Worm (Caenorhabditis elegans) whole organism, L1 larva: Measurements from ENCODE around the gene C03A3.9.

Experiments used
- C04F5.9 ChIP-seq: sonication (generic microtip); optimal IDR thresholded peaks from 2 replicates; lab custom pipeline; 2016; ENCODE audit warnings: missing genetic modification characterization, missing compliant biosample characterization
- F16B12.6 ChIP-seq: fragments of 150-350 bp; optimal IDR thresholded peaks from 2 replicates; lab custom pipeline; 2014; ENCODE audit warnings: missing biosample characterization, missing genetic modification characterization
- Y116A8C.19 ChIP-seq: sonication (generic microtip); optimal IDR thresholded peaks from 2 replicates; lab custom pipeline; 2016; ENCODE audit warnings: missing compliant biosample characterization, missing genetic modification characterization, borderline replicate concordance
- alr-1 ChIP-seq: fragments of 200-800 bp; sonication (Bioruptor generic); optimal IDR thresholded peaks from 2 replicates; lab custom pipeline; 2018; ENCODE audit warnings: borderline replicate concordance, mild to moderate bottlenecking, missing genetic modification characterization, missing compliant biosample characterization
- aly-2 ChIP-seq: fragments of 150-350 bp; optimal IDR thresholded peaks from 2 replicates; lab custom pipeline; 2014; ENCODE audit warnings: missing biosample characterization, missing genetic modification characterization
- ama-1 ChIP-seq: fragments of 150-350 bp; optimal IDR thresholded peaks from 2 replicates; lab custom pipeline; 2014
- blmp-1 ChIP-seq: fragments of 150-350 bp; optimal IDR thresholded peaks from 2 replicates; lab custom pipeline; 2014; ENCODE audit warnings: missing biosample characterization, missing genetic modification characterization
- ceh-63 ChIP-seq: fragments of 200-800 bp; sonication (Bioruptor generic); optimal IDR thresholded peaks from 2 replicates; lab custom pipeline; 2018; ENCODE audit warnings: mild to moderate bottlenecking, missing genetic modification characterization, missing compliant biosample characterization
- ceh-8 ChIP-seq: fragments of 200-800 bp; sonication (Bioruptor generic); optimal IDR thresholded peaks from 2 replicates; lab custom pipeline; 2018; ENCODE audit warnings: mild to moderate bottlenecking, missing genetic modification characterization, moderate library complexity, missing compliant biosample characterization
- ceh-88 ChIP-seq: fragments of 200-800 bp; sonication (Bioruptor generic); IDR thresholded peaks from 2 replicates; pipeline ENCODE4 v1.3.6; 2022; ENCODE audit warnings: missing genetic modification characterization, missing compliant biosample characterization
- ceh-90 ChIP-seq: sonication (generic microtip); optimal IDR thresholded peaks from 2 replicates; lab custom pipeline; 2016; ENCODE audit warnings: missing genetic modification characterization, missing compliant biosample characterization
- ces-1 ChIP-seq: fragments of 150-350 bp; optimal IDR thresholded peaks from 2 replicates; lab custom pipeline; 2014; ENCODE audit warnings: missing biosample characterization, missing genetic modification reagents, missing genetic modification characterization
- dsc-1 ChIP-seq: sonication (generic microtip); optimal IDR thresholded peaks from 2 replicates; lab custom pipeline; 2016; ENCODE audit warnings: mild to moderate bottlenecking, missing genetic modification characterization, missing compliant biosample characterization
- efl-3 ChIP-seq: fragments of 200-800 bp; sonication (Bioruptor generic); optimal IDR thresholded peaks from 2 replicates; lab custom pipeline; 2018; ENCODE audit warnings: mild to moderate bottlenecking, missing genetic modification characterization, missing compliant biosample characterization
- egl-13 ChIP-seq: sonication (generic microtip); optimal IDR thresholded peaks from 2 replicates; lab custom pipeline; 2016; ENCODE audit warnings: missing genotype, missing genetic modification reagents, missing genetic modification characterization, missing compliant biosample characterization
- elt-3 ChIP-seq, 6 experiments: fragments of 150-350 bp in 1 of 6; sonication (generic microtip); optimal IDR thresholded peaks; 2 replicates each; lab custom pipeline; 2017 to 2018; ENCODE audit warnings: missing biosample characterization in 6 of 6, missing genetic modification characterization in 6 of 6, inconsistent platforms in 1 of 6
- ets-5 ChIP-seq: fragments of 200-800 bp; sonication (Bioruptor generic); IDR thresholded peaks from 2 replicates; pipeline ENCODE4 v1.3.6; 2022; ENCODE audit warnings: missing genetic modification characterization, missing compliant biosample characterization
- fkh-4 ChIP-seq: sonication (generic microtip); optimal IDR thresholded peaks from 2 replicates; lab custom pipeline; 2016; ENCODE audit warnings: missing compliant biosample characterization, missing genetic modification characterization, borderline replicate concordance
- fos-1 ChIP-seq: fragments of 150-350 bp; optimal IDR thresholded peaks from 2 replicates; lab custom pipeline; 2014; ENCODE audit warnings: missing biosample characterization, missing genetic modification characterization
- grh-1 ChIP-seq: fragments of 200-800 bp; sonication (Bioruptor generic); IDR thresholded peaks from 2 replicates; pipeline ENCODE4 v1.3.6; 2022; ENCODE audit warnings: missing genetic modification reagents, missing genetic modification characterization, missing compliant biosample characterization
- isw-1 ChIP-seq: fragments of 200-800 bp; sonication (Bioruptor generic); IDR thresholded peaks from 2 replicates; pipeline ENCODE4 v1.3.6; 2022; ENCODE audit warnings: missing genetic modification characterization, missing compliant biosample characterization
- lin-14 ChIP-seq: fragments of 200-800 bp; sonication (Bioruptor generic); optimal IDR thresholded peaks from 2 replicates; lab custom pipeline; 2018; ENCODE audit warnings: mild to moderate bottlenecking, missing genetic modification characterization, moderate library complexity, missing compliant biosample characterization
- lin-15B ChIP-seq: fragments of 150-350 bp; sonication (generic microtip); optimal IDR thresholded peaks from 3 replicates; lab custom pipeline; 2014; ENCODE audit warnings: missing biosample characterization, missing genetic modification characterization
- lin-35 ChIP-seq, 2 experiments: fragments of 150-350 bp; optimal IDR thresholded peaks; 2 replicates each; lab custom pipeline; 2014; ENCODE audit warnings: missing biosample characterization in 2 of 2, missing genetic modification characterization in 2 of 2, missing genetic modification reagents in 2 of 2
- mab-9 ChIP-seq: fragments of 200-800 bp; sonication (Bioruptor generic); IDR thresholded peaks from 2 replicates; pipeline ENCODE4 v1.3.6; 2022; ENCODE audit warnings: missing genetic modification reagents, missing genetic modification characterization, missing compliant biosample characterization
- mdl-1 ChIP-seq, 2 experiments: fragments of 150-350 bp; optimal IDR thresholded peaks; 2 replicates each; lab custom pipeline; 2014 to 2017; ENCODE audit warnings: missing biosample characterization in 2 of 2, missing genetic modification characterization in 2 of 2, inconsistent platforms in 1 of 2
- mef-2 ChIP-seq: fragments of 150-350 bp; optimal IDR thresholded peaks from 2 replicates; lab custom pipeline; 2014; ENCODE audit warnings: missing biosample characterization, missing genetic modification characterization
- mep-1 ChIP-seq: fragments of 150-350 bp; optimal IDR thresholded peaks from 2 replicates; lab custom pipeline; 2014; ENCODE audit warnings: missing biosample characterization, missing genetic modification characterization
- nhr-12 ChIP-seq: sonication (generic microtip); optimal IDR thresholded peaks from 2 replicates; lab custom pipeline; 2017; ENCODE audit warnings: missing biosample characterization, missing genetic modification characterization
- nhr-19 ChIP-seq: fragments of 200-800 bp; sonication (Bioruptor generic); conservative IDR thresholded peaks from 2 replicates; pipeline ENCODE4 v1.3.6; 2022; ENCODE audit warnings: missing genetic modification characterization, missing compliant biosample characterization
- nhr-20 ChIP-seq: sonication (generic microtip); optimal IDR thresholded peaks from 2 replicates; lab custom pipeline; 2016; ENCODE audit warnings: mild to moderate bottlenecking, missing genetic modification characterization, missing compliant biosample characterization
- nhr-28 ChIP-seq: fragments of 150-350 bp; optimal IDR thresholded peaks from 2 replicates; lab custom pipeline; 2014; ENCODE audit warnings: missing biosample characterization, missing genetic modification characterization
- nhr-47 ChIP-seq: sonication (generic microtip); optimal IDR thresholded peaks from 2 replicates; lab custom pipeline; 2016; ENCODE audit warnings: mild to moderate bottlenecking, missing genetic modification characterization, moderate library complexity, missing compliant biosample characterization
- nhr-77 ChIP-seq: fragments of 150-350 bp; optimal IDR thresholded peaks from 2 replicates; lab custom pipeline; 2014; ENCODE audit warnings: missing biosample characterization, missing genetic modification characterization
- nhr-90 ChIP-seq: sonication (generic microtip); optimal IDR thresholded peaks from 2 replicates; lab custom pipeline; 2016; ENCODE audit warnings: mild to moderate bottlenecking, missing genetic modification characterization, missing compliant biosample characterization; ENCODE audit not compliant: poor library complexity
- pqm-1 ChIP-seq: sonication (generic microtip); optimal IDR thresholded peaks from 3 replicates; lab custom pipeline; 2017; ENCODE audit warnings: missing biosample characterization, missing genetic modification characterization
- rnt-1 ChIP-seq: sonication (generic microtip); optimal IDR thresholded peaks from 2 replicates; lab custom pipeline; 2016; ENCODE audit warnings: mild to moderate bottlenecking, missing genetic modification characterization, moderate library complexity, missing compliant biosample characterization
- snpc-4 ChIP-seq: fragments of 150-350 bp; optimal IDR thresholded peaks from 2 replicates; lab custom pipeline; 2014; ENCODE audit warnings: missing biosample characterization, missing genetic modification characterization
- snu-23 ChIP-seq: sonication (generic microtip); optimal IDR thresholded peaks from 2 replicates; lab custom pipeline; 2016; ENCODE audit warnings: missing genetic modification characterization, missing compliant biosample characterization
- sox-4 ChIP-seq: sonication (generic microtip); optimal IDR thresholded peaks from 2 replicates; lab custom pipeline; 2016; ENCODE audit warnings: missing genetic modification characterization, missing compliant biosample characterization
- sptf-1 ChIP-seq: fragments of 150-350 bp; optimal IDR thresholded peaks from 2 replicates; lab custom pipeline; 2014; ENCODE audit warnings: missing biosample characterization, missing genetic modification characterization
- sup-37 ChIP-seq: fragments of 200-800 bp; sonication (Bioruptor generic); optimal IDR thresholded peaks from 2 replicates; lab custom pipeline; 2018; ENCODE audit warnings: mild to moderate bottlenecking, missing genetic modification characterization, missing compliant biosample characterization
- unc-130 ChIP-seq: fragments of 150-350 bp; optimal IDR thresholded peaks from 2 replicates; lab custom pipeline; 2017; ENCODE audit warnings: missing biosample characterization, missing genetic modification characterization, inconsistent platforms
- unc-86 ChIP-seq: sonication (generic microtip); optimal IDR thresholded peaks from 2 replicates; lab custom pipeline; 2016; ENCODE audit warnings: missing genetic modification characterization, missing compliant biosample characterization
- unc-98 ChIP-seq: fragments of 200-800 bp; sonication (Bioruptor generic); IDR thresholded peaks from 2 replicates; pipeline ENCODE4 v1.3.6; 2022; ENCODE audit warnings: missing genetic modification characterization, missing compliant biosample characterization
- zag-1 ChIP-seq: fragments of 150-350 bp; optimal IDR thresholded peaks from 2 replicates; lab custom pipeline; 2014; ENCODE audit warnings: missing biosample characterization, missing genetic modification characterization
- zip-4 ChIP-seq: fragments of 200-800 bp; sonication (Bioruptor generic); optimal IDR thresholded peaks from 2 replicates; lab custom pipeline; 2018; ENCODE audit warnings: mild to moderate bottlenecking, missing genetic modification characterization, moderate library complexity, missing compliant biosample characterization
- ztf-11 ChIP-seq, 2 experiments: sonication (generic microtip); optimal IDR thresholded peaks; 2 replicates each; lab custom pipeline; 2016 to 2017; ENCODE audit warnings: missing genetic modification characterization in 2 of 2, missing biosample characterization in 1 of 2, missing compliant biosample characterization in 1 of 2
- ztf-4 ChIP-seq: fragments of 150-350 bp; optimal IDR thresholded peaks from 2 replicates; lab custom pipeline; 2014; ENCODE audit warnings: missing biosample characterization, missing genetic modification characterization

The C03A3.9 gene

DNA sequence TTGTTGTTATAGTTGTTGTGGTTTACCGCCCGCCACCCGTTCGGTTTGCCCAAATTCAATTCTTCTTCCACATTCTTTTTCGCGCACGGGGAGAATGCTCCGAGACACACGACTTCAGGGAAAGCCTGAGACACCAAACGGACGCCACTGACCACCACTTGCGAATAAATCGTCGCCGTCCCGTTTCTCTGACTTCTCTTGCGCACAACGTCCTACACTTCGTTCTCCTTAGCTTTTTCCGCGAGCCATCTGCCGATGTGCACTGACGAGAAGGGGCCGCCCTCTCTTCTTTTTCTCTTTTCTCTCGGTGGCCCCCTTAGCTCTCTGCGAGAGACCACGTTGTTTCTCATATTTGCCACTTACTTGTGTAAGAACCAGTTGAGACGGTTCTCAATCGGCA, 9.7 kb upstream of the C03A3.9 start, which contains the start of gene C03A3.1 (continued):
- no peak for TF ChIP-seq grh-1 (GFP tag; lab: Robert Waterston, UW)
- TF ChIP-seq fos-1 (tag; lab: Kevin White, UChicago) = no peak
- TF ChIP-seq mdl-1 (tag; optimal IDR thresholded peaks at IDR 0.05; lab: Kevin White, UChicago) = no peak
- no peak for TF ChIP-seq ceh-63 (GFP tag; lab: Kevin White, UChicago)
- no peak for TF ChIP-seq alr-1 (tag; lab: Kevin White, UChicago)
- TF ChIP-seq egl-13 (tag; lab: Kevin White, UChicago) = no peak
- no peak for TF ChIP-seq Y116A8C.19 (tag; lab: Kevin White, UChicago)
- no peak for TF ChIP-seq fkh-4 (tag; lab: Kevin White, UChicago)
- TF ChIP-seq nhr-47 = peak; percentile 4
- no peak for TF ChIP-seq nhr-19 (GFP tag; lab: Robert Waterston, UW)

DNA sequence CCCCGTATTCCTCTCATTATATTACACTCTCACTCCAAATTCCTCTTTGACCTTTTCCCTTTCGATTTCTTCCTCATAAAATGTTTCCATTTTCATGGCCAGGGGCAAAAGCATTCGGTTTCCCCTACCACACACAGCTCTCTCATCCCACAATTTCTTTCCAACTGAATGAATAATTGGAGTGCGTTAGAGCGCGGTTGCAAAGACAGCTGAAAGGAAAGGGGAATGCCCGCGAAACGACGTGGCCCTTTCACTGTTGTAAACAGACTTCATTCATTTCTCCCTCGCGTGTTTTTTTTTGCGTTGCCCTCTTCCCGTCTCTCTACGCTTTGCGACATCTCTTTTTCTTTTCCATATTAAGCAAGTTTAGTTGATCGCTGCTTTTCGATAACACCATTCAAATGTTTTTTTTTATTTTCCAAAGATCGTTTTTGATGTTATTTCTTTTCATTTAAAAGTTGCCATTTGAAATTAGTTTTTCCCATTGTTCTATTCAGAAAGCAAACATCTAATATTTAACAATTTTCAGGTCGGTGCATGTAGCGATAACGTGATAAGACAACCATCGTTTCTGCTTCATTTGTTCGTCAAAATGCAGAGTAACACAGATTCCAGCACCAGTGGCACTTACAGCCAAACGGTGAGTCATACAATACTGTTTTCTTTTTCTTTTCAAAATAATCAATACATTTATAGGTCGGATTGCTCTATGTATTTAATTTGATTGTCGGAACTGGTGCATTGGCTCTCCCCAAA, 4.3 kb upstream of the C03A3.9 start, which contains the start of gene C03A3.2:
Gene C03A3.2, plus strand, starts transcription at position 530 of the 756 bp plus-strand sequence.
- TF ChIP-seq rnt-1 (tag; lab: Kevin White, UChicago) (peak; percentile 55), F16B12.6 (tag; lab: Kevin White, UChicago) (no peak), snu-23 (GFP tag; lab: Kevin White, UChicago) (peak; percentile 74), nhr-20 (peak; percentile 64), sptf-1 (tag; lab: Kevin White, UChicago) (no peak), ets-5 (GFP tag; lab: Robert Waterston, UW) (no peak), lin-14 (GFP tag; lab: Kevin White, UChicago) (peak; percentile 96), egl-13 (tag; lab: Kevin White, UChicago) (peak; percentile 24), nhr-12 (tag; lab: Kevin White, UChicago) (no peak), ztf-4 (tag; lab: Kevin White, UChicago) (peak; percentile 11), pqm-1 (no peak), nhr-19 (GFP tag; lab: Robert Waterston, UW) (peak; percentile 33), grh-1 (GFP tag; lab: Robert Waterston, UW) (no peak), nhr-28 (tag; lab: Kevin White, UChicago) (no peak), unc-86 (peak; percentile 73), lin-35 (GFP tag; optimal IDR thresholded peaks at IDR 0.05; lab: Kevin White, UChicago) (peak; percentile 52 to 72), unc-130 (no peak), lin-15B (tag; lab: Kevin White, UChicago) (peak; percentile 54), zip-4 (GFP tag; lab: Kevin White, UChicago) (no peak), nhr-77 (tag; lab: Kevin White, UChicago) (peak; percentile 26), ceh-90 (tag; lab: Kevin White, UChicago) (no peak), mef-2 (tag; lab: Kevin White, UChicago) (no peak), efl-3 (GFP tag; lab: Kevin White, UChicago) (no peak), aly-2 (tag; lab: Kevin White, UChicago) (no peak), ceh-88 (GFP tag; lab: Robert Waterston, UW) (no peak), C04F5.9 (tag; lab: Kevin White, UChicago) (no peak), sox-4 (tag; lab: Kevin White, UChicago) (no peak), ztf-11 (tag; optimal IDR thresholded peaks at IDR 0.05; lab: Kevin White, UChicago) (no peak), ces-1 (GFP tag; lab: Kevin White, UChicago) (no peak), fkh-4 (tag; lab: Kevin White, UChicago) (no peak), nhr-90 (no peak), blmp-1 (peak; percentile 97), snpc-4 (tag; lab: Kevin White, UChicago) (peak; percentile 39), elt-3 (tag; optimal IDR thresholded peaks at IDR 0.05; lab: Kevin White, UChicago) (peak in 1 of 6 experiments; percentile 55), alr-1 (tag; lab: Kevin White, UChicago) (no peak), zag-1 (tag; lab: Kevin White, UChicago) (no peak), sup-37 (GFP tag; lab: Kevin White, UChicago) (no peak), isw-1 (GFP tag; lab: Robert Waterston, UW) (peak; percentile 22; the same call in 1 of the 2 replicates), mep-1 (tag; lab: Kevin White, UChicago) (peak; percentile 71), mab-9 (GFP tag; lab: Robert Waterston, UW) (0 out of 2 replicates have a peak, but pooled peaks have one; percentile 36), unc-98 (no peak), dsc-1 (tag; lab: Kevin White, UChicago) (peak; percentile 42), ceh-8 (GFP tag; lab: Kevin White, UChicago) (peak; percentile 10), ama-1 (lab: Kevin White, UChicago) (no peak)
